Fruit fly (Drosophila melanogaster) ovary, adult (tissue): ENCODE results near the gene Sem1.

ENCODE experiments used
- CG17801 ChIP-seq: fragments of 200-800 bp; optimal IDR thresholded peaks from 2 replicates; lab custom pipeline; 2019; ENCODE audit warnings: missing biosample characterization, mild to moderate bottlenecking, missing genetic modification characterization, moderate library complexity; ENCODE audit not compliant: partially characterized antibody

Gene Sem1

dm6 chr2L:7073011-7073410, 9.2 kb downstream of the Sem1 start:
- TF ChIP-seq CG17801 (GFP tag; lab: Kevin White, UChicago) = no peak

- no peak for TF ChIP-seq CG17801 (GFP tag; lab: Kevin White, UChicago)
Observed at dm6 chr2L:7076055-7076700, 12.4 kb downstream of the Sem1 start.

dm6 chr2L:7076804-7077203, 13.0 kb downstream of the Sem1 start:
- no peak for TF ChIP-seq CG17801 (GFP tag; lab: Kevin White, UChicago)

dm6 chr2L:7081307-7081706, 17.5 kb downstream of the Sem1 start:
- TF ChIP-seq CG17801 (GFP tag; lab: Kevin White, UChicago) = no peak

dm6 chr2L:7082203-7082602, 18.4 kb downstream of the Sem1 start:
- no peak for TF ChIP-seq CG17801 (GFP tag; lab: Kevin White, UChicago)

dm6 chr2L:7084410-7084809, 20.6 kb downstream of the Sem1 start, which contains the start of gene Pvf2:
Gene Pvf2, minus strand, starts transcription at chr2L:7084635.
- TF ChIP-seq CG17801 (GFP tag; lab: Kevin White, UChicago) = no peak

dm6 chr2L:7090922-7091321, 27.1 kb downstream of the Sem1 start:
- no peak for TF ChIP-seq CG17801 (GFP tag; lab: Kevin White, UChicago)

dm6 chr2L:7094303-7094702, 30.5 kb downstream of the Sem1 start:
- TF ChIP-seq CG17801 (GFP tag; lab: Kevin White, UChicago) = no peak

dm6 chr2L:7097386-7097785, 33.6 kb downstream of the Sem1 start:
- TF ChIP-seq CG17801 (GFP tag; lab: Kevin White, UChicago) = no peak

- TF ChIP-seq CG17801 (GFP tag; lab: Kevin White, UChicago) = no peak
Observed at dm6 chr2L:7100830-7101229, 37.0 kb downstream of the Sem1 start.

- TF ChIP-seq CG17801 (GFP tag; lab: Kevin White, UChicago) = no peak
Observed at dm6 chr2L:7104195-7104971, 40.6 kb downstream of the Sem1 start.

- no peak for TF ChIP-seq CG17801 (GFP tag; lab: Kevin White, UChicago)
Observed at dm6 chr2L:7106289-7106961, 42.6 kb downstream of the Sem1 start.

- TF ChIP-seq CG17801 (GFP tag; lab: Kevin White, UChicago) = no peak
Observed at dm6 chr2L:7107890-7108289, 44.1 kb downstream of the Sem1 start.

- TF ChIP-seq CG17801 (GFP tag; lab: Kevin White, UChicago) = no peak
Observed at dm6 chr2L:7110318-7110717, 46.5 kb downstream of the Sem1 start.
